Worm (Caenorhabditis elegans): ENCODE results near the gene memi-1.

DNA sequence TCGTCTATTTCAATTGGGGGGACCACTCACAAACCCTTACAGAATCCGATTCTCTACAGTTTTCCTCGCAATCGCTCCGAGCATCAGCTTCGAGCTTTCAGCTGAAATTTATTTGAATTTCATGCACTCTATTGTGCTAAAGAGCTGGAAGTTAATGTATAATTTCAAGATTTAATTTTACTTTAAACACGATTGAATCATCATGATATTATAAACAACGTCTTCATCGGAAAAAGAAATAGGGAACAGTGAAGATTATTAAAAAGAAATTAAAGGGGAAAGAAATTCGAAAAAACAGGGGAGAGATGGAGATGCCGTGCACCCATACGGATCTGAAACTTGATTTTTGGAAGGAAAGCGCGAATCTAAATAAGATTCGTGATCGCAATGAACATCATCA lies 16.1 kb downstream of the memi-1 start, which contains the start of gene hoe-1:
- TF ChIP-seq egl-27 (tag; optimal IDR thresholded peaks at IDR 0.05), result no peak
- no peak for TF ChIP-seq tra-1 (GFP tag; IDR thresholded peaks at IDR 0.05)
- no peak for TF ChIP-seq Y105C5A.15 (GFP tag; IDR thresholded peaks at IDR 0.05)
- no peak for TF ChIP-seq unc-130 (GFP tag; optimal IDR thresholded peaks at IDR 0.05)
- no peak for TF ChIP-seq snpc-4 (tag; optimal IDR thresholded peaks at IDR 0.05)
- TF ChIP-seq mep-1 (tag; optimal IDR thresholded peaks at IDR 0.05), result no peak
- no peak for TF ChIP-seq nhr-77 (tag; optimal IDR thresholded peaks at IDR 0.05)
- no peak for TF ChIP-seq fkh-10 (GFP tag; optimal IDR thresholded peaks at IDR 0.05)
- TF ChIP-seq ztf-11 (tag; optimal IDR thresholded peaks at IDR 0.05), result no peak
- TF ChIP-seq dmd-6 (GFP tag; IDR thresholded peaks at IDR 0.05), result no peak
- no peak for TF ChIP-seq F44E2.7 (GFP tag; IDR thresholded peaks at IDR 0.05)
- TF ChIP-seq sdz-12 (GFP tag; optimal IDR thresholded peaks at IDR 0.05), result no peak
